Worm (Caenorhabditis elegans) whole organism, L4/young adult: ENCODE results near the gene grp-1.

ENCODE experiments used
- W03F9.2 ChIP-seq: fragments of 150-350 bp; optimal IDR thresholded peaks from 2 replicates; lab custom pipeline; 2014; ENCODE audit warnings: missing biosample characterization, missing genetic modification characterization
- dao-5 ChIP-seq: sonication (generic microtip); optimal IDR thresholded peaks from 2 replicates; lab custom pipeline; 2016; ENCODE audit warnings: missing genotype, missing genetic modification characterization, moderate library complexity, missing compliant biosample characterization
- him-1 ChIP-seq: sonication (generic microtip); optimal IDR thresholded peaks from 2 replicates; lab custom pipeline; 2016; ENCODE audit warnings: missing genotype, missing genetic modification reagents, missing genetic modification characterization, missing compliant biosample characterization

- no peak for TF ChIP-seq W03F9.2 (tag; lab: Kevin White, UChicago)
- no peak for TF ChIP-seq dao-5 (tag; lab: Kevin White, UChicago)
- TF ChIP-seq him-1 = no peak
These were observed 21.8 kb upstream of the grp-1 start for ce11 chrIII:8063659-8064058.
